Fruit fly (Drosophila melanogaster) whole organism, embryonic: ENCODE data around the gene GstZ1.
A peak's percentile ranks its signal among the peaks of the same experiment; 100 is the strongest.

ENCODE experiments used
- Bgb ChIP-seq: fragments of 200-800 bp; sonication (Bioruptor generic); IDR thresholded peaks from 2 replicates; pipeline ENCODE4 v1.3.6; 2022; ENCODE audit warnings: missing biosample characterization, missing genetic modification characterization; ENCODE audit not compliant: partially characterized antibody
- Bteb2 ChIP-seq: fragments of 200-800 bp; sonication (Bioruptor generic); optimal IDR thresholded peaks from 2 replicates; lab custom pipeline; 2016; ENCODE audit warnings: missing biosample characterization, missing genetic modification characterization
- CG10543 ChIP-seq: fragments of 200-800 bp; sonication (Bioruptor generic); optimal IDR thresholded peaks from 3 replicates; lab custom pipeline; 2017; ENCODE audit warnings: missing biosample characterization, mild to moderate bottlenecking, missing genetic modification characterization, moderate library complexity
- CG11456 ChIP-seq: fragments of 200-800 bp; sonication (Bioruptor generic); IDR thresholded peaks from 3 replicates; pipeline ENCODE4 v1.3.6; 2022; ENCODE audit warnings: missing biosample characterization, missing genetic modification characterization
- CG11696 ChIP-seq: fragments of 200-800 bp; sonication (Bioruptor generic); IDR thresholded peaks from 2 replicates; pipeline ENCODE4 v1.3.6; 2022; ENCODE audit warnings: missing biosample characterization, missing genetic modification characterization
- CG12104 ChIP-seq: fragments of 200-800 bp; sonication (Bioruptor generic); optimal IDR thresholded peaks from 3 replicates; lab custom pipeline; 2016; ENCODE audit warnings: missing biosample characterization, missing genetic modification characterization
- CG1233 ChIP-seq: fragments of 200-800 bp; sonication (Bioruptor generic); optimal IDR thresholded peaks from 4 replicates; lab custom pipeline; 2018; ENCODE audit warnings: missing biosample characterization, mild to moderate bottlenecking, missing genetic modification characterization
- CG15601 ChIP-seq: fragments of 200-800 bp; sonication (Bioruptor generic); optimal IDR thresholded peaks from 3 replicates; lab custom pipeline; 2019; ENCODE audit warnings: missing biosample characterization, mild to moderate bottlenecking, missing genetic modification characterization, moderate library complexity
- CG1792 ChIP-seq: fragments of 200-800 bp; sonication (Bioruptor generic); optimal IDR thresholded peaks from 2 replicates; lab custom pipeline; 2016; ENCODE audit warnings: missing biosample characterization, missing genetic modification characterization
- CG2120 ChIP-seq: fragments of 200-800 bp; sonication (Bioruptor generic); optimal IDR thresholded peaks from 3 replicates; lab custom pipeline; 2016; ENCODE audit warnings: missing biosample characterization, missing genetic modification characterization
- CG2678 ChIP-seq: fragments of 200-800 bp; sonication (Bioruptor generic); optimal IDR thresholded peaks from 3 replicates; lab custom pipeline; 2019; ENCODE audit warnings: missing biosample characterization, mild to moderate bottlenecking, missing genetic modification characterization, moderate library complexity
- CG32767 ChIP-seq: fragments of 200-800 bp; sonication (Bioruptor generic); IDR thresholded peaks from 2 replicates; pipeline ENCODE4 v1.3.6; 2022; ENCODE audit warnings: missing biosample characterization, missing genetic modification characterization
- CG3407 ChIP-seq: fragments of 200-800 bp; sonication (Bioruptor generic); optimal IDR thresholded peaks from 2 replicates; lab custom pipeline; 2018; ENCODE audit warnings: missing biosample characterization, mild to moderate bottlenecking, missing genetic modification characterization
- CG4730 ChIP-seq: fragments of 200-800 bp; sonication (Bioruptor generic); IDR thresholded peaks from 2 replicates; pipeline ENCODE4 v1.3.6; 2022; ENCODE audit warnings: missing biosample characterization, missing genetic modification characterization
- CG4820 ChIP-seq: fragments of 200-800 bp; sonication (Bioruptor generic); optimal IDR thresholded peaks from 3 replicates; lab custom pipeline; 2016; ENCODE audit warnings: missing biosample characterization, missing genetic modification characterization
- CG5245 ChIP-seq: fragments of 200-800 bp; sonication (Bioruptor generic); optimal IDR thresholded peaks from 3 replicates; lab custom pipeline; 2016; ENCODE audit warnings: missing biosample characterization, missing genetic modification characterization
- CG6791 ChIP-seq: fragments of 200-800 bp; sonication (Bioruptor generic); IDR thresholded peaks from 3 replicates; pipeline ENCODE4 v1.3.6; 2022; ENCODE audit warnings: missing biosample characterization, missing genetic modification characterization; ENCODE audit not compliant: partially characterized antibody
- CG7357 ChIP-seq: fragments of 200-800 bp; sonication (Bioruptor generic); IDR thresholded peaks from 3 replicates; pipeline ENCODE4 v1.3.6; 2022; ENCODE audit warnings: missing biosample characterization, missing genetic modification characterization
- CG8388 ChIP-seq: fragments of 200-800 bp; sonication (Bioruptor generic); optimal IDR thresholded peaks from 2 replicates; lab custom pipeline; 2019; ENCODE audit warnings: missing biosample characterization, mild to moderate bottlenecking, missing genetic modification characterization, moderate library complexity
- CG9876 ChIP-seq: fragments of 200-800 bp; sonication (Bioruptor generic); optimal IDR thresholded peaks from 2 replicates; lab custom pipeline; 2016; ENCODE audit warnings: missing biosample characterization, missing genetic modification characterization
- Chrac-16 ChIP-seq: fragments of 200-800 bp; sonication (Bioruptor generic); optimal IDR thresholded peaks from 3 replicates; lab custom pipeline; 2016; ENCODE audit warnings: missing biosample characterization, missing genetic modification characterization
- CkIIα-i1 ChIP-seq: fragments of 200-800 bp; sonication (Bioruptor generic); IDR thresholded peaks from 2 replicates; pipeline ENCODE4 v1.3.6; 2022; ENCODE audit warnings: missing biosample characterization, missing genetic modification characterization
- GATAe ChIP-seq: fragments of 200-800 bp; sonication (Bioruptor generic); conservative IDR thresholded peaks from 2 replicates; pipeline ENCODE4 v1.3.6; 2022; ENCODE audit warnings: missing biosample characterization, missing genetic modification characterization
- H15 ChIP-seq: fragments of 200-800 bp; sonication (Bioruptor generic); IDR thresholded peaks from 3 replicates; pipeline ENCODE4 v1.3.6; 2022; ENCODE audit warnings: missing biosample characterization, missing genetic modification characterization
- Hand ChIP-seq: fragments of 200-800 bp; sonication (Bioruptor generic); optimal IDR thresholded peaks from 2 replicates; lab custom pipeline; 2017; ENCODE audit warnings: mild to moderate bottlenecking, missing biosample characterization, missing genetic modification reagents, missing genetic modification characterization
- Hmr ChIP-seq: fragments of 200-800 bp; sonication (Bioruptor generic); optimal IDR thresholded peaks from 3 replicates; lab custom pipeline; 2017; ENCODE audit warnings: mild to moderate bottlenecking, missing biosample characterization, missing genetic modification reagents, missing genetic modification characterization
- Hr3 ChIP-seq: fragments of 200-800 bp; sonication (Bioruptor generic); optimal IDR thresholded peaks from 3 replicates; lab custom pipeline; 2016; ENCODE audit warnings: missing biosample characterization, missing genetic modification characterization
- MBD-R2 ChIP-seq: fragments of 200-800 bp; sonication (Bioruptor generic); IDR thresholded peaks from 2 replicates; pipeline ENCODE4 v1.3.6; 2022; ENCODE audit warnings: missing biosample characterization, missing genetic modification characterization
- Opbp ChIP-seq: fragments of 200-800 bp; sonication (Bioruptor generic); IDR thresholded peaks from 3 replicates; pipeline ENCODE4 v1.3.6; 2022; ENCODE audit warnings: missing biosample characterization, missing genetic modification characterization; ENCODE audit not compliant: partially characterized antibody
- Ptx1 ChIP-seq: fragments of 200-800 bp; sonication (Bioruptor generic); IDR thresholded peaks from 2 replicates; pipeline ENCODE4 v1.3.6; 2022; ENCODE audit warnings: missing biosample characterization, missing genetic modification characterization
- Sin3A ChIP-seq: fragments of >200 bp; optimal IDR thresholded peaks from 2 replicates; lab custom pipeline; 2018
- abd-A ChIP-seq: fragments of 200-800 bp; sonication (Bioruptor generic); optimal IDR thresholded peaks from 3 replicates; lab custom pipeline; 2019; ENCODE audit warnings: missing biosample characterization, mild to moderate bottlenecking, missing genetic modification characterization, moderate library complexity
- amos ChIP-seq: fragments of 200-800 bp; sonication (Bioruptor generic); IDR thresholded peaks from 2 replicates; pipeline ENCODE4 v1.3.6; 2022; ENCODE audit warnings: missing biosample characterization, missing genetic modification characterization; ENCODE audit not compliant: partially characterized antibody
- caup ChIP-seq: fragments of 200-800 bp; sonication (Bioruptor generic); optimal IDR thresholded peaks from 3 replicates; lab custom pipeline; 2017; ENCODE audit warnings: missing biosample characterization, mild to moderate bottlenecking, missing genetic modification characterization, moderate library complexity; ENCODE audit not compliant: severe bottlenecking
- chm ChIP-seq: fragments of 200-800 bp; sonication (Bioruptor generic); IDR thresholded peaks from 2 replicates; pipeline ENCODE4 v1.3.6; 2022; ENCODE audit warnings: missing biosample characterization, missing genetic modification characterization
- crc ChIP-seq: fragments of 200-800 bp; sonication (Bioruptor generic); optimal IDR thresholded peaks from 2 replicates; lab custom pipeline; 2016; ENCODE audit warnings: missing biosample characterization, missing genetic modification characterization
- croc ChIP-seq: fragments of 200-800 bp; sonication (Bioruptor generic); conservative IDR thresholded peaks from 3 replicates; pipeline ENCODE4 v1.3.6; 2022; ENCODE audit warnings: missing biosample characterization, missing genetic modification characterization
- gce ChIP-seq: fragments of 200-800 bp; sonication (Bioruptor generic); IDR thresholded peaks from 3 replicates; pipeline ENCODE4 v1.3.6; 2022; ENCODE audit warnings: missing biosample characterization, missing genetic modification characterization
- gcm2 ChIP-seq: fragments of 200-800 bp; sonication (Bioruptor generic); optimal IDR thresholded peaks from 2 replicates; lab custom pipeline; 2016; ENCODE audit warnings: missing biosample characterization, missing genetic modification characterization
- her ChIP-seq: fragments of 200-800 bp; sonication (Bioruptor generic); optimal IDR thresholded peaks from 2 replicates; lab custom pipeline; 2016; ENCODE audit warnings: missing biosample characterization, missing genetic modification characterization
- lab ChIP-seq: fragments of 200-800 bp; sonication (Bioruptor generic); optimal IDR thresholded peaks from 3 replicates; lab custom pipeline; 2017; ENCODE audit warnings: missing biosample characterization, missing genetic modification characterization, mild to moderate bottlenecking, moderate library complexity, missing genetic modification reagents
- peb ChIP-seq: fragments of 200-800 bp; sonication (Bioruptor generic); IDR thresholded peaks from 2 replicates; pipeline ENCODE4 v1.3.6; 2022; ENCODE audit warnings: missing biosample characterization, missing genetic modification characterization
- shn ChIP-seq: fragments of 200-800 bp; sonication (Bioruptor generic); optimal IDR thresholded peaks from 3 replicates; lab custom pipeline; 2016; ENCODE audit warnings: missing biosample characterization, missing genetic modification characterization
- slou ChIP-seq: fragments of 200-800 bp; sonication (Bioruptor generic); optimal IDR thresholded peaks from 3 replicates; lab custom pipeline; 2016; ENCODE audit warnings: missing biosample characterization, missing genetic modification characterization
- sr ChIP-seq: fragments of 200-800 bp; sonication (Bioruptor generic); IDR thresholded peaks from 3 replicates; pipeline ENCODE4 v1.3.6; 2022; ENCODE audit warnings: missing biosample characterization, missing genetic modification characterization
- tll ChIP-seq, 2 experiments: fragments of 200-800 bp in 1 of 2; fragments of >200 bp in 1 of 2; sonication (Bioruptor generic) in 1 of 2; optimal IDR thresholded peaks; 2 replicates each; lab custom pipeline; 2017 to 2019; ENCODE audit warnings: missing biosample characterization in 2 of 2, missing genetic modification characterization in 2 of 2, mild to moderate bottlenecking in 1 of 2, moderate library complexity in 1 of 2
- wor ChIP-seq: fragments of 200-800 bp; sonication (Bioruptor generic); IDR thresholded peaks from 2 replicates; pipeline ENCODE4 v1.3.6; 2022; ENCODE audit warnings: missing biosample characterization, missing genetic modification characterization
- z ChIP-seq: fragments of 200-800 bp; sonication (Bioruptor generic); IDR thresholded peaks from 3 replicates; pipeline ENCODE4 v1.3.6; 2022; ENCODE audit warnings: missing biosample characterization, missing genetic modification characterization
- zfh2 ChIP-seq: fragments of 200-800 bp; sonication (Bioruptor generic); optimal IDR thresholded peaks from 2 replicates; lab custom pipeline; 2016; ENCODE audit warnings: missing biosample characterization, missing genetic modification characterization

The GstZ1 gene

dm6 chr3R:9434543-9435407 lies 21.6 kb downstream of the GstZ1 start (continued):
- TF ChIP-seq sr (GFP tag; lab: Robert Waterston, UW) (0 out of 3 replicates have a peak, but pooled peaks have one; percentile 32), slou (GFP tag; lab: Kevin White, UChicago) (peak; percentile 52), CkIIα-i1 (GFP tag; lab: Robert Waterston, UW) (peak; percentile 72), gce (GFP tag; lab: Robert Waterston, UW) (peak; percentile 85), Hmr (GFP tag; lab: Kevin White, UChicago) (peak; percentile 91), her (peak; percentile 65), tll (GFP tag; optimal IDR thresholded peaks at IDR 0.05; lab: Kevin White, UChicago) (no peak), CG3407 (GFP tag; lab: Kevin White, UChicago) (peak; percentile 61), wor (GFP tag; lab: Robert Waterston, UW) (peak; percentile 50; the same call in 1 of the 2 replicates), CG7357 (peak; percentile 74), Ptx1 (GFP tag; lab: Robert Waterston, UW) (peak; percentile 90), caup (peak; percentile 85), z (GFP tag; lab: Robert Waterston, UW) (no peak), CG1233 (GFP tag; lab: Kevin White, UChicago) (peak; percentile 82), Opbp (GFP tag; lab: Robert Waterston, UW) (no peak), chm (peak; percentile 65; the same call in 1 of the 2 replicates), H15 (GFP tag; lab: Robert Waterston, UW) (peak; percentile 74), CG15601 (tag; lab: Kevin White, UChicago) (peak; percentile 69), CG2120 (peak; percentile 92), peb (GFP tag; lab: Robert Waterston, UW) (peak; percentile 69), CG9876 (peak; percentile 19), zfh2 (GFP tag; lab: Kevin White, UChicago) (peak; percentile 49), gcm2 (GFP tag; lab: Kevin White, UChicago) (peak; percentile 51), Hr3 (GFP tag; lab: Kevin White, UChicago) (peak; percentile 84), Bgb (GFP tag; lab: Robert Waterston, UW) (no peak), abd-A (tag; lab: Kevin White, UChicago) (peak; percentile 40), CG11456 (GFP tag; lab: Robert Waterston, UW) (peak; percentile 82), GATAe (GFP tag; lab: Robert Waterston, UW) (peak; percentile 71), amos (no peak), CG1792 (GFP tag; lab: Kevin White, UChicago) (peak; percentile 72), CG6791 (no peak), lab (GFP tag; lab: Kevin White, UChicago) (peak; percentile 89), CG12104 (GFP tag; lab: Kevin White, UChicago) (peak; percentile 85), CG10543 (GFP tag; lab: Kevin White, UChicago) (peak; percentile 61), CG8388 (GFP tag; lab: Kevin White, UChicago) (peak; percentile 86), CG5245 (peak; percentile 71), crc (GFP tag; lab: Kevin White, UChicago) (peak; percentile 71), CG32767 (GFP tag; lab: Robert Waterston, UW) (peak; percentile 85; the same call in 1 of the 2 replicates), shn (GFP tag; lab: Kevin White, UChicago) (peak; percentile 55), CG2678 (tag; lab: Kevin White, UChicago) (peak; percentile 93), Hand (GFP tag; lab: Kevin White, UChicago) (peak; percentile 69), Sin3A (lab: Kevin White, UChicago) (no peak), croc (peak; percentile 58; the same call in 2 of the 3 replicates), MBD-R2 (GFP tag; lab: Robert Waterston, UW) (peak; percentile 54; the same call in 1 of the 2 replicates), CG11696 (GFP tag; lab: Robert Waterston, UW) (peak; percentile 87), CG4820 (GFP tag; lab: Kevin White, UChicago) (peak; percentile 82), CG4730 (GFP tag; lab: Robert Waterston, UW) (peak; percentile 77), Bteb2 (GFP tag; lab: Kevin White, UChicago) (peak; percentile 84), Chrac-16 (peak; percentile 71)
